Fruit fly (Drosophila melanogaster) whole organism, embryonic: Measurements from ENCODE around the gene CG1317.

Source experiments
- Blimp-1 ChIP-seq: fragments of 200-800 bp; sonication (Bioruptor generic); optimal IDR thresholded peaks from 3 replicates; lab custom pipeline; 2018; ENCODE audit warnings: missing biosample characterization, missing genetic modification characterization, mild to moderate bottlenecking, moderate library complexity, missing genetic modification reagents
- CG10366 ChIP-seq: fragments of 200-800 bp; sonication (Bioruptor generic); IDR thresholded peaks from 2 replicates; pipeline ENCODE4 v1.3.6; 2022; ENCODE audit warnings: missing biosample characterization, missing genetic modification characterization
- CG12104 ChIP-seq: fragments of 200-800 bp; sonication (Bioruptor generic); optimal IDR thresholded peaks from 3 replicates; lab custom pipeline; 2016; ENCODE audit warnings: missing biosample characterization, missing genetic modification characterization
- CG12236 ChIP-seq: fragments of 200-800 bp; sonication (Bioruptor generic); optimal IDR thresholded peaks from 2 replicates; lab custom pipeline; 2016; ENCODE audit warnings: missing biosample characterization, missing genetic modification characterization
- CG12659 ChIP-seq: fragments of 200-800 bp; sonication (Bioruptor generic); optimal IDR thresholded peaks from 3 replicates; lab custom pipeline; 2017; ENCODE audit warnings: mild to moderate bottlenecking, missing biosample characterization, missing genetic modification reagents, missing genetic modification characterization
- CG12769 ChIP-seq: fragments of 200-800 bp; sonication (Bioruptor generic); optimal IDR thresholded peaks from 2 replicates; lab custom pipeline; 2019; ENCODE audit warnings: missing biosample characterization, mild to moderate bottlenecking, missing genetic modification characterization, moderate library complexity
- CG12942 ChIP-seq: fragments of 200-800 bp; sonication (Bioruptor generic); optimal IDR thresholded peaks from 3 replicates; lab custom pipeline; 2016; ENCODE audit warnings: missing biosample characterization, missing genetic modification characterization
- CG13287 ChIP-seq: fragments of 200-800 bp; sonication (Bioruptor generic); IDR thresholded peaks from 2 replicates; pipeline ENCODE4 v1.3.6; 2022; ENCODE audit warnings: missing biosample characterization, missing genetic modification characterization; ENCODE audit not compliant: partially characterized antibody
- CG16813 ChIP-seq: fragments of 200-800 bp; sonication (Bioruptor generic); IDR thresholded peaks from 3 replicates; pipeline ENCODE4 v1.3.6; 2022; ENCODE audit warnings: missing biosample characterization, missing genetic modification characterization; ENCODE audit not compliant: partially characterized antibody
- CG18262 ChIP-seq: fragments of 200-800 bp; optimal IDR thresholded peaks from 3 replicates; lab custom pipeline; 2019; ENCODE audit warnings: missing biosample characterization, mild to moderate bottlenecking, missing genetic modification characterization, moderate library complexity
- CG18476 ChIP-seq: fragments of 200-800 bp; sonication (Bioruptor generic); optimal IDR thresholded peaks from 2 replicates; lab custom pipeline; 2016; ENCODE audit warnings: missing biosample characterization, mild to moderate bottlenecking, missing genetic modification characterization
- CG2116 ChIP-seq: fragments of 200-800 bp; sonication (Bioruptor generic); optimal IDR thresholded peaks from 3 replicates; lab custom pipeline; 2018; ENCODE audit warnings: missing biosample characterization, mild to moderate bottlenecking, missing genetic modification characterization
- CG2199 ChIP-seq: fragments of 200-800 bp; sonication (Bioruptor generic); IDR thresholded peaks from 3 replicates; pipeline ENCODE4 v1.3.6; 2022; ENCODE audit warnings: missing biosample characterization, missing genetic modification characterization
- CG2889 ChIP-seq: fragments of 200-800 bp; sonication (Bioruptor generic); IDR thresholded peaks from 3 replicates; pipeline ENCODE4 v1.3.6; 2022; ENCODE audit warnings: missing biosample characterization, missing genetic modification characterization
- CG3065 ChIP-seq: fragments of 200-800 bp; sonication (Bioruptor generic); optimal IDR thresholded peaks from 2 replicates; lab custom pipeline; 2016; ENCODE audit warnings: missing biosample characterization, missing genetic modification characterization
- CG31224 ChIP-seq: fragments of 200-800 bp; sonication (Bioruptor generic); IDR thresholded peaks from 2 replicates; pipeline ENCODE4 v1.3.6; 2022; ENCODE audit warnings: missing biosample characterization, missing genetic modification characterization
- CG3726 ChIP-seq: fragments of 200-800 bp; sonication (Bioruptor generic); IDR thresholded peaks from 3 replicates; pipeline ENCODE4, ENCODE4 v1.3.6; 2022; ENCODE audit warnings: missing biosample characterization, missing genetic modification characterization
- CG4404 ChIP-seq: fragments of 200-800 bp; sonication (Bioruptor generic); IDR thresholded peaks from 2 replicates; pipeline ENCODE4 v1.3.6; 2022; ENCODE audit warnings: missing biosample characterization, missing genetic modification characterization
- CG4424 ChIP-seq: fragments of 200-800 bp; sonication (Bioruptor generic); optimal IDR thresholded peaks from 3 replicates; lab custom pipeline; 2016; ENCODE audit warnings: missing biosample characterization, missing genetic modification characterization
- CG4730 ChIP-seq: fragments of 200-800 bp; sonication (Bioruptor generic); IDR thresholded peaks from 2 replicates; pipeline ENCODE4 v1.3.6; 2022; ENCODE audit warnings: missing biosample characterization, missing genetic modification characterization
- CG7987 ChIP-seq: fragments of 200-800 bp; sonication (Bioruptor generic); optimal IDR thresholded peaks from 2 replicates; lab custom pipeline; 2018; ENCODE audit warnings: missing biosample characterization, mild to moderate bottlenecking, missing genetic modification characterization, moderate library complexity
- CG9215 ChIP-seq: fragments of 200-800 bp; sonication (Bioruptor generic); IDR thresholded peaks from 2 replicates; pipeline ENCODE4 v1.3.6; 2022; ENCODE audit warnings: missing biosample characterization, missing genetic modification characterization
- Dek ChIP-seq: fragments of 200-800 bp; sonication (Bioruptor generic); optimal IDR thresholded peaks from 3 replicates; lab custom pipeline; 2019; ENCODE audit warnings: missing biosample characterization, mild to moderate bottlenecking, missing genetic modification characterization, moderate library complexity
- Doc2 ChIP-seq: fragments of 200-800 bp; sonication (Bioruptor generic); IDR thresholded peaks from 2 replicates; pipeline ENCODE4 v1.3.6; 2022; ENCODE audit warnings: missing biosample characterization, missing genetic modification characterization
- Fer2 ChIP-seq: fragments of 200-800 bp; sonication (Bioruptor generic); optimal IDR thresholded peaks from 2 replicates; lab custom pipeline; 2018; ENCODE audit warnings: missing biosample characterization, mild to moderate bottlenecking, missing genetic modification characterization, moderate library complexity
- Gsc ChIP-seq: fragments of 200-800 bp; sonication (Bioruptor generic); IDR thresholded peaks from 2 replicates; pipeline ENCODE4 v1.3.6; 2022; ENCODE audit warnings: missing biosample characterization, missing genetic modification characterization
- NFAT ChIP-seq: fragments of 200-800 bp; sonication (Bioruptor generic); IDR thresholded peaks from 2 replicates; pipeline ENCODE4 v1.3.6; 2022; ENCODE audit warnings: missing biosample characterization, missing genetic modification characterization
- PHDP ChIP-seq: fragments of 200-800 bp; sonication (Bioruptor generic); optimal IDR thresholded peaks from 3 replicates; lab custom pipeline; 2018; ENCODE audit warnings: missing biosample characterization, mild to moderate bottlenecking, missing genetic modification characterization, moderate library complexity
- Pdp1 ChIP-seq, 2 experiments: fragments of 200-800 bp; sonication (Bioruptor generic); optimal IDR thresholded peaks; 3 replicates each; lab custom pipeline; 2016; ENCODE audit warnings: missing biosample characterization in 2 of 2, missing genetic modification characterization in 2 of 2, mild to moderate bottlenecking in 1 of 2, moderate library complexity in 1 of 2
- Poxn ChIP-seq: fragments of 200-800 bp; sonication (Bioruptor generic); IDR thresholded peaks from 2 replicates; pipeline ENCODE4 v1.3.6; 2022; ENCODE audit warnings: missing biosample characterization, missing genetic modification characterization
- Ravus ChIP-seq: fragments of 200-800 bp; sonication (Bioruptor generic); IDR thresholded peaks from 2 replicates; pipeline ENCODE4 v1.3.6; 2022; ENCODE audit warnings: missing biosample characterization, missing genetic modification characterization
- Rx ChIP-seq: fragments of 200-800 bp; sonication (Bioruptor generic); IDR thresholded peaks from 2 replicates; pipeline ENCODE4 v1.3.6; 2022; ENCODE audit warnings: missing biosample characterization, missing genetic modification characterization
- Sin3A ChIP-seq: fragments of >200 bp; optimal IDR thresholded peaks from 2 replicates; lab custom pipeline; 2018
- Sry-δ ChIP-seq: fragments of 200-800 bp; sonication (Bioruptor generic); optimal IDR thresholded peaks from 2 replicates; lab custom pipeline; 2016; ENCODE audit warnings: missing biosample characterization, missing genetic modification characterization
- Usf ChIP-seq: fragments of 200-800 bp; sonication (Bioruptor generic); optimal IDR thresholded peaks from 2 replicates; lab custom pipeline; 2017; ENCODE audit warnings: missing genotype, missing biosample characterization, missing genetic modification characterization
- bbx ChIP-seq: fragments of 200-800 bp; sonication (Bioruptor generic); IDR thresholded peaks from 2 replicates; pipeline ENCODE4 v1.3.6; 2022; ENCODE audit warnings: missing biosample characterization, missing genetic modification characterization; ENCODE audit not compliant: partially characterized antibody
- cwo ChIP-seq: fragments of 200-800 bp; sonication (Bioruptor generic); optimal IDR thresholded peaks from 3 replicates; lab custom pipeline; 2017; ENCODE audit warnings: missing biosample characterization, missing genetic modification characterization, mild to moderate bottlenecking, moderate library complexity, missing genetic modification reagents
- dati ChIP-seq: fragments of 200-800 bp; sonication (Bioruptor generic); IDR thresholded peaks from 2 replicates; pipeline ENCODE4 v1.3.6; 2022; ENCODE audit warnings: missing biosample characterization, missing genetic modification characterization
- dmrt99B ChIP-seq: fragments of 200-800 bp; sonication (Bioruptor generic); optimal IDR thresholded peaks from 2 replicates; lab custom pipeline; 2018; ENCODE audit warnings: missing biosample characterization, mild to moderate bottlenecking, missing genetic modification characterization, moderate library complexity
- ewg ChIP-seq: fragments of 200-800 bp; sonication (Bioruptor generic); optimal IDR thresholded peaks from 3 replicates; lab custom pipeline; 2017; ENCODE audit warnings: mild to moderate bottlenecking, missing biosample characterization, missing genetic modification reagents, missing genetic modification characterization
- fd102C ChIP-seq: fragments of 200-800 bp; sonication (Bioruptor generic); optimal IDR thresholded peaks from 2 replicates; lab custom pipeline; 2018; ENCODE audit warnings: missing biosample characterization, mild to moderate bottlenecking, missing genetic modification characterization, moderate library complexity
- gfzf ChIP-seq: fragments of 200-800 bp; sonication (Bioruptor generic); optimal IDR thresholded peaks from 2 replicates; lab custom pipeline; 2016; ENCODE audit warnings: missing biosample characterization, mild to moderate bottlenecking, missing genetic modification characterization, moderate library complexity
- grau ChIP-seq: fragments of 200-800 bp; optimal IDR thresholded peaks from 3 replicates; lab custom pipeline; 2019; ENCODE audit warnings: missing biosample characterization, mild to moderate bottlenecking, missing genetic modification characterization, moderate library complexity
- grn ChIP-seq: fragments of 200-800 bp; sonication (Bioruptor generic); optimal IDR thresholded peaks from 3 replicates; lab custom pipeline; 2017; ENCODE audit warnings: missing biosample characterization, missing genetic modification characterization
- jigr1 ChIP-seq: fragments of 200-800 bp; sonication (Bioruptor generic); IDR thresholded peaks from 3 replicates; pipeline ENCODE4 v1.3.6; 2022; ENCODE audit warnings: missing biosample characterization, missing genetic modification characterization
- onecut ChIP-seq: fragments of 200-800 bp; sonication (Bioruptor generic); IDR thresholded peaks from 2 replicates; pipeline ENCODE4 v1.3.6; 2022; ENCODE audit warnings: missing biosample characterization, missing genetic modification characterization
- row ChIP-seq: fragments of 200-800 bp; sonication (Bioruptor generic); IDR thresholded peaks from 3 replicates; pipeline ENCODE4 v1.3.6; 2022; ENCODE audit warnings: missing biosample characterization, missing genetic modification characterization
- slbo ChIP-seq: fragments of 200-800 bp; sonication (Bioruptor generic); IDR thresholded peaks from 2 replicates; pipeline ENCODE4 v1.3.6; 2022; ENCODE audit warnings: missing biosample characterization, missing genetic modification characterization
- so ChIP-seq: fragments of 200-800 bp; sonication (Bioruptor generic); IDR thresholded peaks from 3 replicates; pipeline ENCODE4 v1.3.6; 2022; ENCODE audit warnings: missing biosample characterization, missing genetic modification characterization
- sug ChIP-seq: fragments of 200-800 bp; optimal IDR thresholded peaks from 2 replicates; lab custom pipeline; 2019; ENCODE audit warnings: missing biosample characterization, mild to moderate bottlenecking, missing genetic modification characterization, moderate library complexity
- twi ChIP-seq: fragments of 200-800 bp; optimal IDR thresholded peaks from 2 replicates; lab custom pipeline; 2019; ENCODE audit warnings: missing biosample characterization, mild to moderate bottlenecking, missing genetic modification characterization, moderate library complexity

CG1317 gene

DNA sequence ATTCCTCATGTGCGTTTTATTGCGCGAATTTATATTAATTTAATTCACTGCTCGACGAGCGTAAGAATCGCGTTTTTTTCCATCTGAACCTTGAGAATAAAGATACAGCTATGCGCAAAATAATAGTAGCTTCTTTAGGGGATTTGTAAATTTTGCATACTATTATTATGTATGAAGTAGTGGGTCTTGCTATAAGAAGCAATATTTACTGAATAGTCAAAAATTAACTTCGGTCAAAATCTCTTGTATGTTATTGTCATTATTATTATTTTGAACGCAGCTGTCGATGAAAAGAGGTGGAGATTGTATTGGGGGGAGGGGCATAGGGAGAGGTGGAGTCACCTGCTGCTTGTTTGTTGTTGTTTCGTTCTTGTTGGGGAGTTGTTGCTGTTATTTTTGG, 47.0 kb upstream of the CG1317 start (continued):
- TF ChIP-seq CG3065 (GFP tag; lab: Kevin White, UChicago) (no peak), CG2199 (GFP tag; lab: Robert Waterston, UW) (peak; percentile 83), bbx (GFP tag; lab: Robert Waterston, UW) (no peak), CG18476 (GFP tag; lab: Kevin White, UChicago) (peak; percentile 84), ewg (peak; percentile 48), Poxn (GFP tag; lab: Robert Waterston, UW) (peak; percentile 55), slbo (GFP tag; lab: Robert Waterston, UW) (peak; percentile 90), sug (tag; lab: Kevin White, UChicago) (peak; percentile 47), cwo (peak; percentile 91), CG3726 (GFP tag; lab: Robert Waterston, UW) (peak; percentile 73), dati (peak; percentile 65), onecut (GFP tag; lab: Robert Waterston, UW) (peak; percentile 71), CG12236 (GFP tag; lab: Kevin White, UChicago) (peak; percentile 49), twi (tag; lab: Kevin White, UChicago) (no peak), CG12769 (tag; lab: Kevin White, UChicago) (peak; percentile 74), Fer2 (peak; percentile 29), CG4730 (GFP tag; lab: Robert Waterston, UW) (peak; percentile 75), Sry-δ (GFP tag; lab: Kevin White, UChicago) (peak; percentile 52), CG18262 (peak; percentile 75), CG13287 (GFP tag; lab: Robert Waterston, UW) (no peak), CG2889 (GFP tag; lab: Robert Waterston, UW) (peak; percentile 74; the same call in 1 of the 3 replicates), so (GFP tag; lab: Robert Waterston, UW) (peak; percentile 89), Sin3A (no peak), grn (GFP tag; lab: Kevin White, UChicago) (peak; percentile 4), gfzf (GFP tag; lab: Kevin White, UChicago) (no peak), CG7987 (GFP tag; lab: Kevin White, UChicago) (peak; percentile 87), CG12942 (GFP tag; lab: Kevin White, UChicago) (peak; percentile 45), Usf (GFP tag; lab: Kevin White, UChicago) (peak; percentile 18), CG4424 (GFP tag; lab: Kevin White, UChicago) (peak; percentile 86), CG2116 (GFP tag; lab: Kevin White, UChicago) (peak; percentile 27), fd102C (GFP tag; lab: Kevin White, UChicago) (no peak), Doc2 (GFP tag; lab: Robert Waterston, UW) (no peak), PHDP (peak; percentile 78), jigr1 (GFP tag; lab: Robert Waterston, UW) (0 out of 3 replicates have a peak, but pooled peaks have one; percentile 46), CG9215 (peak; percentile 77), Dek (peak; percentile 48), NFAT (GFP tag; lab: Robert Waterston, UW) (peak; percentile 74), CG4404 (peak; percentile 72), CG12104 (GFP tag; lab: Kevin White, UChicago) (peak; percentile 87), grau (tag; lab: Kevin White, UChicago) (peak; percentile 78), Rx (peak; percentile 73), CG31224 (GFP tag; lab: Robert Waterston, UW) (peak; percentile 76), Blimp-1 (GFP tag; lab: Kevin White, UChicago) (peak; percentile 93), row (GFP tag; lab: Robert Waterston, UW) (peak; percentile 90), Gsc (peak; percentile 52), dmrt99B (tag; lab: Kevin White, UChicago) (peak; percentile 87), CG12659 (GFP tag; lab: Kevin White, UChicago) (peak; percentile 63), CG16813 (no peak), CG10366 (peak; percentile 83), Ravus (peak; percentile 70), Pdp1 (GFP tag; optimal IDR thresholded peaks at IDR 0.05; lab: Kevin White, UChicago) (peak; percentile 68 to 89)
